Fruit fly (Drosophila melanogaster) whole organism, adult: Measurements from ENCODE around the gene CG7215.

Experiments used
- CG14711 ChIP-seq: fragments of 200-800 bp; sonication (Bioruptor generic); optimal IDR thresholded peaks from 2 replicates; lab custom pipeline; 2018; ENCODE audit warnings: missing biosample characterization, mild to moderate bottlenecking, missing genetic modification characterization, moderate library complexity
- CG1620 ChIP-seq: fragments of 200-800 bp; sonication (Bioruptor generic); optimal IDR thresholded peaks from 2 replicates; lab custom pipeline; 2016; ENCODE audit warnings: missing biosample characterization, missing genetic modification characterization
- CG33017 ChIP-seq: fragments of 200-800 bp; sonication (Bioruptor generic); optimal IDR thresholded peaks from 2 replicates; lab custom pipeline; 2018; ENCODE audit warnings: missing biosample characterization, mild to moderate bottlenecking, missing genetic modification characterization, moderate library complexity
- CG5204 ChIP-seq: fragments of 200-800 bp; sonication (Bioruptor generic); optimal IDR thresholded peaks from 2 replicates; lab custom pipeline; 2016; ENCODE audit warnings: missing biosample characterization, missing genetic modification characterization
- CG7045 ChIP-seq: fragments of 200-800 bp; sonication (Bioruptor generic); optimal IDR thresholded peaks from 2 replicates; lab custom pipeline; 2017; ENCODE audit warnings: missing biosample characterization, mild to moderate bottlenecking, missing genetic modification characterization
- CG7101 ChIP-seq: fragments of 200-800 bp; sonication (Bioruptor generic); optimal IDR thresholded peaks from 2 replicates; lab custom pipeline; 2018; ENCODE audit warnings: missing biosample characterization, mild to moderate bottlenecking, missing genetic modification characterization, moderate library complexity
- Clk ChIP-seq: fragments of 200-800 bp; sonication (Bioruptor generic); optimal IDR thresholded peaks from 2 replicates; lab custom pipeline; 2017; ENCODE audit warnings: missing biosample characterization, missing genetic modification characterization
- Hr96 ChIP-seq: fragments of 200-800 bp; sonication (Bioruptor generic); optimal IDR thresholded peaks from 2 replicates; lab custom pipeline; 2016; ENCODE audit warnings: missing biosample characterization, missing genetic modification characterization
- Mnt ChIP-seq: fragments of 200-800 bp; sonication (Bioruptor generic); optimal IDR thresholded peaks from 2 replicates; lab custom pipeline; 2016; ENCODE audit warnings: missing biosample characterization, mild to moderate bottlenecking, missing genetic modification characterization
- cic ChIP-seq: fragments of 200-800 bp; sonication (Bioruptor generic); optimal IDR thresholded peaks from 2 replicates; lab custom pipeline; 2017; ENCODE audit warnings: missing biosample characterization, mild to moderate bottlenecking, missing genetic modification characterization, moderate library complexity
- cnc ChIP-seq, 2 experiments: fragments of >200 bp; optimal IDR thresholded peaks; 2 replicates each; lab custom pipeline; 2017
- kay ChIP-seq: fragments of 200-800 bp; sonication (Bioruptor generic); peaks from one replicate; lab custom pipeline; 2016; ENCODE audit warnings: missing biosample characterization, missing genetic modification characterization, borderline replicate concordance
- pad ChIP-seq: fragments of 200-800 bp; sonication (Bioruptor generic); optimal IDR thresholded peaks from 3 replicates; lab custom pipeline; 2017; ENCODE audit warnings: missing biosample characterization, missing genetic modification characterization, mild to moderate bottlenecking, moderate library complexity, missing genetic modification reagents
- tj ChIP-seq: fragments of 200-800 bp; sonication (Bioruptor generic); optimal IDR thresholded peaks from 3 replicates; lab custom pipeline; 2017; ENCODE audit warnings: missing biosample characterization, mild to moderate bottlenecking, missing genetic modification characterization, moderate library complexity

dm6 chr3R:18118239-18118638 lies 48.8 kb downstream of the CG7215 start:
- no peak for TF ChIP-seq Clk (GFP tag; lab: Kevin White, UChicago)
- TF ChIP-seq tj (GFP tag; lab: Kevin White, UChicago): no peak
- no peak for TF ChIP-seq CG33017 (tag; lab: Kevin White, UChicago)
- no peak for TF ChIP-seq cic (GFP tag; lab: Kevin White, UChicago)
- no peak for TF ChIP-seq CG14711 (tag; lab: Kevin White, UChicago)
- no peak for TF ChIP-seq Hr96 (GFP tag; lab: Kevin White, UChicago)
- no peak for TF ChIP-seq CG5204 (GFP tag; lab: Kevin White, UChicago)
- no peak for TF ChIP-seq pad
- no peak for TF ChIP-seq CG1620 (GFP tag; lab: Kevin White, UChicago)
- no peak for TF ChIP-seq cnc (optimal IDR thresholded peaks at IDR 0.05; lab: Kevin White, UChicago)
- no peak for TF ChIP-seq kay (GFP tag; lab: Kevin White, UChicago)
- TF ChIP-seq CG7045: no peak
- TF ChIP-seq CG7101 (tag; lab: Kevin White, UChicago): no peak
- no peak for TF ChIP-seq Mnt (GFP tag; lab: Kevin White, UChicago)
